Worm (Caenorhabditis elegans) whole organism, mixed stage, embryonic: ENCODE results near the gene dmsr-15.

Experiments used
- M03D4.4 ChIP-seq: sonication (generic microtip); optimal IDR thresholded peaks from 2 replicates; lab custom pipeline; 2017; ENCODE audit warnings: mild to moderate bottlenecking, missing genetic modification characterization, missing compliant biosample characterization
- bed-3 ChIP-seq: fragments of 200-800 bp; sonication (Bioruptor generic); optimal IDR thresholded peaks from 3 replicates; lab custom pipeline; 2018; ENCODE audit warnings: mild to moderate bottlenecking, missing genetic modification characterization, moderate library complexity, missing compliant biosample characterization
- blmp-1 ChIP-seq: fragments of 150-350 bp; optimal IDR thresholded peaks from 2 replicates; lab custom pipeline; 2014; ENCODE audit warnings: missing biosample characterization, missing genetic modification characterization
- ceh-39 ChIP-seq: fragments of 150-350 bp; optimal IDR thresholded peaks from 2 replicates; lab custom pipeline; 2014; ENCODE audit warnings: missing biosample characterization, missing genetic modification characterization
- ceh-83 ChIP-seq: fragments of 200-800 bp; sonication (Bioruptor generic); optimal IDR thresholded peaks from 2 replicates; lab custom pipeline; 2018; ENCODE audit warnings: mild to moderate bottlenecking, missing genetic modification characterization, missing compliant biosample characterization
- ces-1 ChIP-seq: fragments of 150-350 bp; optimal IDR thresholded peaks from 2 replicates; lab custom pipeline; 2014; ENCODE audit warnings: missing biosample characterization, missing genetic modification reagents, missing genetic modification characterization
- cnd-1 ChIP-seq: fragments of 200-800 bp; sonication (Bioruptor generic); optimal IDR thresholded peaks from 2 replicates; lab custom pipeline; 2018; ENCODE audit warnings: mild to moderate bottlenecking, missing genetic modification characterization, missing compliant biosample characterization
- drap-1 ChIP-seq: fragments of 200-800 bp; sonication (Bioruptor generic); optimal IDR thresholded peaks from 3 replicates; lab custom pipeline; 2018; ENCODE audit warnings: mild to moderate bottlenecking, missing genetic modification characterization, missing compliant biosample characterization
- elt-1 ChIP-seq: sonication (generic microtip); optimal IDR thresholded peaks from 2 replicates; lab custom pipeline; 2017; ENCODE audit warnings: missing genetic modification characterization, mild to moderate bottlenecking, missing compliant biosample characterization, antibody characterized with exemption, moderate library complexity, borderline replicate concordance; ENCODE audit not compliant: insufficient read depth
- elt-3 ChIP-seq: fragments of 150-350 bp; optimal IDR thresholded peaks from 2 replicates; lab custom pipeline; 2014; ENCODE audit warnings: missing biosample characterization, missing genetic modification characterization
- flh-1 ChIP-seq: fragments of 200-800 bp; sonication (Bioruptor generic); optimal IDR thresholded peaks from 2 replicates; lab custom pipeline; 2018; ENCODE audit warnings: mild to moderate bottlenecking, missing genetic modification characterization, moderate library complexity, missing compliant biosample characterization
- ham-2 ChIP-seq: fragments of 200-800 bp; sonication (Bioruptor generic); optimal IDR thresholded peaks from 2 replicates; lab custom pipeline; 2018; ENCODE audit warnings: mild to moderate bottlenecking, missing genetic modification characterization, missing compliant biosample characterization
- hlh-1 ChIP-seq: fragments of 150-350 bp; optimal IDR thresholded peaks from 2 replicates; lab custom pipeline; 2014; ENCODE audit warnings: missing biosample characterization, missing genetic modification reagents, missing genetic modification characterization
- lin-13 ChIP-seq: fragments of 150-350 bp; optimal IDR thresholded peaks from 2 replicates; lab custom pipeline; 2014; ENCODE audit warnings: missing biosample characterization, missing genetic modification characterization
- lin-32 ChIP-seq: fragments of 200-800 bp; sonication (Bioruptor generic); optimal IDR thresholded peaks from 2 replicates; lab custom pipeline; 2018; ENCODE audit warnings: mild to moderate bottlenecking, missing genetic modification characterization, missing compliant biosample characterization
- lsy-2 ChIP-seq: fragments of 150-350 bp; optimal IDR thresholded peaks from 2 replicates; lab custom pipeline; 2014; ENCODE audit warnings: missing biosample characterization, missing genetic modification characterization
- mab-5 ChIP-seq: fragments of 150-350 bp; optimal IDR thresholded peaks from 2 replicates; lab custom pipeline; 2014; ENCODE audit warnings: missing biosample characterization, missing genetic modification characterization
- mep-1 ChIP-seq: fragments of 150-350 bp; optimal IDR thresholded peaks from 2 replicates; lab custom pipeline; 2017; ENCODE audit warnings: missing biosample characterization, missing genetic modification reagents, missing genetic modification characterization, inconsistent platforms
- nhr-2 ChIP-seq: fragments of 150-350 bp; optimal IDR thresholded peaks from 2 replicates; lab custom pipeline; 2014; ENCODE audit warnings: missing biosample characterization, missing genetic modification characterization
- nhr-237 ChIP-seq: fragments of 150-350 bp; optimal IDR thresholded peaks from 2 replicates; lab custom pipeline; 2014; ENCODE audit warnings: missing biosample characterization, missing genetic modification characterization
- nhr-28 ChIP-seq: fragments of 150-350 bp; optimal IDR thresholded peaks from 2 replicates; lab custom pipeline; 2014; ENCODE audit warnings: missing biosample characterization, missing genetic modification characterization
- pha-4 ChIP-seq: fragments of 150-350 bp; optimal IDR thresholded peaks from 2 replicates; lab custom pipeline; 2018; ENCODE audit warnings: missing biosample characterization, missing genetic modification reagents, missing genetic modification characterization
- sem-2 ChIP-seq: fragments of 200-800 bp; sonication (Bioruptor generic); optimal IDR thresholded peaks from 2 replicates; lab custom pipeline; 2018; ENCODE audit warnings: mild to moderate bottlenecking, missing genetic modification characterization, missing compliant biosample characterization
- snpc-4 ChIP-seq: fragments of 150-350 bp; optimal IDR thresholded peaks from 2 replicates; lab custom pipeline; 2014; ENCODE audit warnings: missing biosample characterization, missing genetic modification characterization
- sptf-1 ChIP-seq: sonication (generic microtip); optimal IDR thresholded peaks from 2 replicates; lab custom pipeline; 2017; ENCODE audit warnings: mild to moderate bottlenecking, missing genetic modification characterization, moderate library complexity, missing compliant biosample characterization
- tbx-8 ChIP-seq: fragments of 200-800 bp; sonication (Bioruptor generic); optimal IDR thresholded peaks from 2 replicates; lab custom pipeline; 2018; ENCODE audit warnings: mild to moderate bottlenecking, missing genetic modification characterization, moderate library complexity, missing compliant biosample characterization
- unc-120 ChIP-seq: sonication (generic microtip); optimal IDR thresholded peaks from 2 replicates; lab custom pipeline; 2017; ENCODE audit warnings: missing genetic modification characterization, missing compliant biosample characterization; ENCODE audit not compliant: poor library complexity, severe bottlenecking
- unc-39 ChIP-seq: fragments of 150-350 bp; optimal IDR thresholded peaks from 2 replicates; lab custom pipeline; 2014; ENCODE audit warnings: missing biosample characterization, missing genetic modification characterization
- unc-62 ChIP-seq: fragments of 150-350 bp; optimal IDR thresholded peaks from 2 replicates; lab custom pipeline; 2014; ENCODE audit warnings: missing biosample characterization, missing genetic modification reagents, missing genetic modification characterization
- zip-8 ChIP-seq: fragments of 150-350 bp; optimal IDR thresholded peaks from 2 replicates; lab custom pipeline; 2014; ENCODE audit warnings: missing biosample characterization, missing genetic modification characterization
- ztf-11 ChIP-seq: fragments of 150-350 bp; optimal IDR thresholded peaks from 2 replicates; lab custom pipeline; 2014; ENCODE audit warnings: missing biosample characterization, missing genetic modification characterization

dmsr-15 gene

ce11 chrV:6817184-6817583 lies 11.5 kb downstream of the dmsr-15 start, which contains the start of gene dmsr-14:
dmsr-14 (minus strand) TSS chrV:6817284.
- TF ChIP-seq nhr-2 (tag; lab: Kevin White, UChicago) (no peak), ztf-11 (no peak), ham-2 (GFP tag; lab: Kevin White, UChicago) (no peak), ceh-83 (no peak), mab-5 (tag; lab: Kevin White, UChicago) (no peak)

- no peak for TF ChIP-seq flh-1 (GFP tag; lab: Kevin White, UChicago)
- no peak for TF ChIP-seq nhr-2 (tag; lab: Kevin White, UChicago)
- TF ChIP-seq, all 35 proteins: peak for 0
Observed at ce11 chrV:6813862-6814261, 14.8 kb downstream of the dmsr-15 start.

ce11 chrV:6811863-6812262 lies 16.8 kb downstream of the dmsr-15 start:
- no peak for TF ChIP-seq mep-1 (tag; lab: Kevin White, UChicago)
- no peak for TF ChIP-seq nhr-28 (tag; lab: Kevin White, UChicago)
- TF ChIP-seq sem-2 (GFP tag; lab: Kevin White, UChicago): no peak
- TF ChIP-seq zip-8: no peak
- no peak for TF ChIP-seq tbx-8 (GFP tag; lab: Kevin White, UChicago)
- TF ChIP-seq ham-2 (GFP tag; lab: Kevin White, UChicago): no peak
- TF ChIP-seq elt-1 (tag; lab: Kevin White, UChicago): no peak
- no peak for TF ChIP-seq flh-1 (GFP tag; lab: Kevin White, UChicago)
- TF ChIP-seq bed-3 (GFP tag; lab: Kevin White, UChicago): no peak
- TF ChIP-seq sptf-1 (tag; lab: Kevin White, UChicago): no peak
- TF ChIP-seq ztf-11: no peak
- no peak for TF ChIP-seq snpc-4 (tag; lab: Kevin White, UChicago)
- TF ChIP-seq nhr-237: no peak
- TF ChIP-seq lin-13 (tag; lab: Kevin White, UChicago): no peak
- TF ChIP-seq lin-32 (GFP tag; lab: Kevin White, UChicago): no peak
- no peak for TF ChIP-seq cnd-1
- no peak for TF ChIP-seq mab-5 (tag; lab: Kevin White, UChicago)
- no peak for TF ChIP-seq lsy-2 (tag; lab: Kevin White, UChicago)
- no peak for TF ChIP-seq drap-1
- no peak for TF ChIP-seq blmp-1 (tag; lab: Kevin White, UChicago)

- TF ChIP-seq drap-1 (no peak), sptf-1 (tag; lab: Kevin White, UChicago) (no peak), elt-3 (tag; lab: Kevin White, UChicago) (no peak), blmp-1 (tag; lab: Kevin White, UChicago) (no peak), lsy-2 (tag; lab: Kevin White, UChicago) (no peak), ztf-11 (no peak), nhr-28 (tag; lab: Kevin White, UChicago) (no peak), lin-32 (GFP tag; lab: Kevin White, UChicago) (no peak), cnd-1 (no peak), bed-3 (GFP tag; lab: Kevin White, UChicago) (no peak), elt-1 (tag; lab: Kevin White, UChicago) (no peak), lin-13 (tag; lab: Kevin White, UChicago) (no peak), nhr-2 (tag; lab: Kevin White, UChicago) (no peak), hlh-1 (no peak), unc-62 (GFP tag; lab: Kevin White, UChicago) (no peak), pha-4 (tag; lab: Kevin White, UChicago) (no peak), M03D4.4 (tag; lab: Kevin White, UChicago) (no peak), ceh-39 (no peak)
- TF ChIP-seq, all 35 proteins: peak for 0
Observed at ce11 chrV:6810091-6810490, 18.6 kb downstream of the dmsr-15 start.

- TF ChIP-seq unc-39 (tag; lab: Kevin White, UChicago): no peak
- no peak for TF ChIP-seq lin-32 (GFP tag; lab: Kevin White, UChicago)
- no peak for TF ChIP-seq mep-1 (tag; lab: Kevin White, UChicago)
- no peak for TF ChIP-seq lin-13 (tag; lab: Kevin White, UChicago)
- no peak for TF ChIP-seq sptf-1 (tag; lab: Kevin White, UChicago)
- no peak for TF ChIP-seq lsy-2 (tag; lab: Kevin White, UChicago)
- TF ChIP-seq unc-120 (tag; lab: Kevin White, UChicago): no peak
- TF ChIP-seq ces-1: no peak
- no peak for TF ChIP-seq cnd-1
- no peak for TF ChIP-seq tbx-8 (GFP tag; lab: Kevin White, UChicago)
- TF ChIP-seq nhr-2 (tag; lab: Kevin White, UChicago): no peak
- no peak for TF ChIP-seq elt-1 (tag; lab: Kevin White, UChicago)
- TF ChIP-seq, all 35 proteins: peak for 0
Observed at ce11 chrV:6808962-6809361, 19.7 kb downstream of the dmsr-15 start, which contains the start of gene dmsr-16. dmsr-16 (minus strand) TSS chrV:6809062.
